Fruit fly (Drosophila melanogaster): ENCODE results near the gene RunxA.

Gene RunxA

DNA sequence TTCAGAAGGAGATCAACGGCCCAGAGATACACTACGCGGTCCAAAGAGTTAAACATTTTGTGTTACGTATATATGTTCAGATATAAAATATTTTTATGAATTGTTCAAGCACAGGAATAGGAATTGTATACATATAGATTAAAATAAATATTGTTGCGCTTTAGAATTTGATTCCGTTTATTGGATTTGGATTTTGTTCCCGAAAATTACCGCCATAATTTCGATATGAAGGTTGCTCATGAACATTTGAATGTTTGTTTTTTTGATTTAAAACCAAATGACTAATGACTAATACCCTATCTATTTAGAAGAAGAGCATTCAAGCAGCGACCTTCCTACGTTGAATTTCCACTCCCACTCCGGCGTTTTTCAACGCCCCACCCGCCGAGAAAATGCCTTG lies 20.4 kb upstream of the RunxA start (continued):
- no peak for TF ChIP-seq Usf (GFP tag; optimal IDR thresholded peaks at IDR 0.05)
- peak; percentile 16 for TF ChIP-seq CG2202 (tag; optimal IDR thresholded peaks at IDR 0.05)
- TF ChIP-seq CG1603 (tag; optimal IDR thresholded peaks at IDR 0.05): peak; percentile 28
- TF ChIP-seq CG4424 (GFP tag; optimal IDR thresholded peaks at IDR 0.05): peak; percentile 61
- peak; percentile 78 for TF ChIP-seq Ets65A (GFP tag)
- TF ChIP-seq trh (GFP tag; optimal IDR thresholded peaks at IDR 0.05): no peak
- TF ChIP-seq ci (GFP tag; IDR thresholded peaks at IDR 0.05): 0 out of 3 replicates have a peak, but pooled peaks have one; percentile 37
- TF ChIP-seq sc (optimal IDR thresholded peaks at IDR 0.05): no peak
- peak; percentile 42 for TF ChIP-seq sc (GFP tag; optimal IDR thresholded peaks at IDR 0.05)
- peak; percentile 21 for TF ChIP-seq CG12659 (GFP tag; optimal IDR thresholded peaks at IDR 0.05)
- TF ChIP-seq CG12219 (GFP tag; optimal IDR thresholded peaks at IDR 0.05): peak; percentile 9
- peak; percentile 10 for TF ChIP-seq tap (tag; optimal IDR thresholded peaks at IDR 0.05)
- TF ChIP-seq CG7357 (GFP tag; IDR thresholded peaks at IDR 0.05): no peak
- TF ChIP-seq CHES-1-like (GFP tag; optimal IDR thresholded peaks at IDR 0.05): no peak
- TF ChIP-seq Kr (GFP tag; optimal IDR thresholded peaks at IDR 0.05): no peak
- TF ChIP-seq CG31224 (GFP tag; IDR thresholded peaks at IDR 0.05): no peak
- no peak for TF ChIP-seq CG6854 (GFP tag; optimal IDR thresholded peaks at IDR 0.05)
- 0 out of 2 replicates have a peak, but pooled peaks have one; percentile 10 for TF ChIP-seq Awh (GFP tag; IDR thresholded peaks at IDR 0.05)
- TF ChIP-seq CG9932 (GFP tag; IDR thresholded peaks at IDR 0.05): no peak
- 0 out of 2 replicates have a peak, but pooled peaks have one; percentile 9 for TF ChIP-seq CG6689 (GFP tag; IDR thresholded peaks at IDR 0.05)
- no peak for TF ChIP-seq Lim3 (GFP tag; IDR thresholded peaks at IDR 0.05)
- TF ChIP-seq CG12299 (tag; optimal IDR thresholded peaks at IDR 0.05): no peak
- peak; percentile 13 for TF ChIP-seq Xbp1 (GFP tag; optimal IDR thresholded peaks at IDR 0.05)
- TF ChIP-seq CG33557 (GFP tag; optimal IDR thresholded peaks at IDR 0.05): peak; percentile 23
- TF ChIP-seq phol (tag; optimal IDR thresholded peaks at IDR 0.05): peak; percentile 71
- TF ChIP-seq CG2678 (tag; optimal IDR thresholded peaks at IDR 0.05): peak; percentile 52
- TF ChIP-seq chn (GFP tag; optimal IDR thresholded peaks at IDR 0.05): peak; percentile 23
- TF ChIP-seq amos (GFP tag; IDR thresholded peaks at IDR 0.05; ENCODE audit: partially characterized antibody): no peak
- TF ChIP-seq CG9727 (GFP tag; optimal IDR thresholded peaks at IDR 0.05): peak; percentile 62
- no peak for TF ChIP-seq tll (GFP tag; optimal IDR thresholded peaks at IDR 0.05)
- TF ChIP-seq dmrt11E (tag; optimal IDR thresholded peaks at IDR 0.05): peak; percentile 73
- peak; percentile 34 for TF ChIP-seq CG15601 (tag; optimal IDR thresholded peaks at IDR 0.05)
- peak; percentile 12 for TF ChIP-seq CG30431 (GFP tag; optimal IDR thresholded peaks at IDR 0.05)
- no peak for TF ChIP-seq CrebB (tag; optimal IDR thresholded peaks at IDR 0.05)
- no peak for TF ChIP-seq jigr1 (GFP tag; IDR thresholded peaks at IDR 0.05)
- TF ChIP-seq CG6813 (GFP tag; optimal IDR thresholded peaks at IDR 0.05): no peak
- 0 out of 2 replicates have a peak, but pooled peaks have one; percentile 19 for TF ChIP-seq CG17328 (GFP tag; IDR thresholded peaks at IDR 0.05)
- TF ChIP-seq CG5245 (GFP tag; optimal IDR thresholded peaks at IDR 0.05): peak; percentile 3
- TF ChIP-seq Ssrp (tag; optimal IDR thresholded peaks at IDR 0.05): peak; percentile 69
- peak; percentile 13 for TF ChIP-seq unpg (GFP tag; optimal IDR thresholded peaks at IDR 0.05)
- TF ChIP-seq CG4617 (GFP tag; optimal IDR thresholded peaks at IDR 0.05; ENCODE audit: borderline replicate concordance): no peak
- no peak for TF ChIP-seq HHEX (GFP tag; optimal IDR thresholded peaks at IDR 0.05)
- peak in 1 of 2 experiments; percentile 54 for TF ChIP-seq bsh (GFP tag; optimal IDR thresholded peaks at IDR 0.05)
- no peak for TF ChIP-seq Hr3 (GFP tag; optimal IDR thresholded peaks at IDR 0.05)
- TF ChIP-seq peb (GFP tag; IDR thresholded peaks at IDR 0.05): no peak
- peak; percentile 72 for TF ChIP-seq CG10979 (tag; optimal IDR thresholded peaks at IDR 0.05)
- TF ChIP-seq bowl (GFP tag; IDR thresholded peaks at IDR 0.05): no peak
- no peak for TF ChIP-seq CG16813 (GFP tag; IDR thresholded peaks at IDR 0.05; ENCODE audit: partially characterized antibody)
- TF ChIP-seq Trl (optimal IDR thresholded peaks at IDR 0.05): no peak
- TF ChIP-seq Trl (GFP tag; optimal IDR thresholded peaks at IDR 0.05): no peak
- TF ChIP-seq Hmx (GFP tag; optimal IDR thresholded peaks at IDR 0.05): no peak

Data from whole organism, embryonic.